Worm (Caenorhabditis elegans): ENCODE results near the gene B0564.2.

B0564.2 gene

DNA sequence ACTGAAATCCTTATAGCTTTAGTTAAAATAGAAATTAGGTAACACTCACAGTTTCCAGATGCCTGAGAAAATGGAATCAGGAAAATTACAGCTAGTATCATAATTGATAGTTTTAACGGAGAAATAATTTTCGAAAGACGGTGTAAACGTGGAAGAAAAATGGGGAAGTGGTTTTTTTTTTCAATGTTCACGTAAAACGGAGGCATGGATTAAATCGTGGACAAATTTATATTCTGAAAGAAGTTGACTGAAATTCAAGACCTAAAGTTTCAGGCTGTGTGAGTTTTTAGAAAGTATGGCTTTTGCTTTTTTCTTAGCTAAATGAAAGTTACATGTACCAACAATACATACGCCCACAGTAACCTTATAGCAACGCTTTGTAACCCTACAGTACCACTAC is 34.8 kb downstream of the B0564.2 start, which contains the start of gene spe-43:
Gene spe-43, minus strand, starts transcription at position 101 of the 400 bp plus-strand sequence.
- no peak for TF ChIP-seq rnt-1 (tag; optimal IDR thresholded peaks at IDR 0.05)
- TF ChIP-seq pros-1 (tag; optimal IDR thresholded peaks at IDR 0.05): no peak
- TF ChIP-seq syd-9 (tag; optimal IDR thresholded peaks at IDR 0.05): no peak
- no peak for TF ChIP-seq ama-1 (optimal IDR thresholded peaks at IDR 0.05)
- TF ChIP-seq ttx-3 (tag; optimal IDR thresholded peaks at IDR 0.05): no peak
- no peak for TF ChIP-seq ceh-18 (tag; optimal IDR thresholded peaks at IDR 0.05)
- TF ChIP-seq fkh-6 (tag; optimal IDR thresholded peaks at IDR 0.05): no peak
- no peak for TF ChIP-seq gmeb-2 (tag; optimal IDR thresholded peaks at IDR 0.05)
- no peak for TF ChIP-seq tbx-7 (tag; optimal IDR thresholded peaks at IDR 0.05)
- TF ChIP-seq tbx-2 (tag; optimal IDR thresholded peaks at IDR 0.05): no peak
- TF ChIP-seq pha-2 (tag; optimal IDR thresholded peaks at IDR 0.05): no peak
- TF ChIP-seq K09A11.1 (tag; optimal IDR thresholded peaks at IDR 0.05; ENCODE audit: insufficient read depth): no peak

DNA sequence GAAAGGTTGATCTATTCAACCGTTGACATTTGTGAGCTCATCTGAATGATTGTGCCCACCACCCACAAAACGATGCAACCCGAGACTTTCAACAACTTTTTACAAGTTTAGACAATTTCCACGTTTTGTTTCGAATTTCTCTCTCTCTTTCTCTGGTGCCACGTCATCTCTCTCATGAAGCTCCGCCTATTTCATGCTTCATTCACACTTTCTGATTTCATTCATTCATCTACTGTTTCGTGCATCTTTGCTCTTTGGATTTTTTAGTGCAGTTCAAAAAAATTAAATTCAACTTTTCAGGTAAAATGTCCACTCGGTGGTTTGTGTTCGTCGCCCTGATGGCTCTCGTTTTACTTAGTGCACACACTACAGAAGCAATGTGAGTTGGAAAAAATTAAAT is 41.8 kb downstream of the B0564.2 start, which contains the start of gene nlp-79:
Gene nlp-79, plus strand, starts transcription at position 301 of the 400 bp plus-strand sequence.
- no peak for TF ChIP-seq mec-3 (tag; optimal IDR thresholded peaks at IDR 0.05; ENCODE audit: borderline replicate concordance)
- TF ChIP-seq ceh-48 (tag; optimal IDR thresholded peaks at IDR 0.05): no peak
- no peak for TF ChIP-seq odd-2 (tag; optimal IDR thresholded peaks at IDR 0.05)
- TF ChIP-seq ceh-19 (GFP tag; optimal IDR thresholded peaks at IDR 0.05): no peak
- no peak for TF ChIP-seq hlh-8 (tag; optimal IDR thresholded peaks at IDR 0.05)
- no peak for TF ChIP-seq sox-2 (GFP tag; IDR thresholded peaks at IDR 0.05)
- TF ChIP-seq dmd-4 (tag; optimal IDR thresholded peaks at IDR 0.05; ENCODE audit: borderline replicate concordance): no peak
- TF ChIP-seq pha-2 (tag; optimal IDR thresholded peaks at IDR 0.05): no peak
- no peak for TF ChIP-seq eyg-1 (tag; optimal IDR thresholded peaks at IDR 0.05)
- TF ChIP-seq fkh-10 (GFP tag; optimal IDR thresholded peaks at IDR 0.05): no peak
- no peak for TF ChIP-seq pag-3 (tag; optimal IDR thresholded peaks at IDR 0.05; ENCODE audit: borderline replicate concordance)
- no peak for TF ChIP-seq fkh-6 (tag; optimal IDR thresholded peaks at IDR 0.05)
- TF ChIP-seq ttx-3 (tag; optimal IDR thresholded peaks at IDR 0.05): no peak
- TF ChIP-seq madf-2 (tag; optimal IDR thresholded peaks at IDR 0.05): no peak

DNA sequence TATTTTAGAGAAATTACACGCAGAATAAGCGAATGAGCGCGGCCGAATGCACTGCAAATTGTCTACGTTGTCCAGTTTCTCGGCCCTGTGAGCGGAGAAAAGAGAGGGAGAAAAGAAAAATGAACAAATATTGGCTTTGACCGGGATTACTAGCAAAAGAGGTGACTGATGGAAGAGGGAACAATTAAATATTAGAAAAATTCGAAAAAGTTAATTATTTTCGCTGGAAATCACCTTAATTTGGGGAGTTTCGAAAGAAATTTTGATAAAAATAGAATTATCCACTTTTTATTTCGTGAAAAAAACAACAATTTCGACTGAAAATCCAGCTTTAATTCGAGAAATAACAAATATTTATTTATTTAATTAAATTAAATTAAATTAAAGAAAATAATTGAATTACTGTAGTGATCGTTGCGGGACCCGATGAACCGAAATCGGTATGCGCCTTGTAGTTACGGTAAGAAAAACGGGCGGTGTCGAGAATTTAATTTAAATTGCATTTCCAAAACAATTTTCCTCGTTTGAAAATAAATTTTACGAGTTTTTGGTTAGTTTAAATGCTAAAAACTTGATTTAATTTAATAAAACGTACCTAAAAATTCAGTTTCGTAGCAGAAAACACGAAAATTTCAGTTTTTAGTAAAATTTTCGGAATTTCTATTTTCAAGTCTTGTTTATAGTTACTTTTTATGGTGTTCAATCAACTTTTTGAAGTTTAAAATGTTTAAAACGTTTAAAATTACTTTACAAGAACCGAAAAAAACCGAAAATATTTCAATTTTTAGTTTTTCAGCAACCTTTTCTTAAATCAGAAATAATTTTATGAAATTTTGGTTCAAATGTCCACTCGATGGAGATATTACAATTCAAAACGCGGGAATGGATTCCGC is 47.2 kb downstream of the B0564.2 start, which contains the start of the genes crld-1 and msh-5:
Gene crld-1, minus strand, starts transcription at position 51 of the 893 bp plus-strand sequence.
Gene msh-5, plus strand, starts transcription at position 843 of the 893 bp plus-strand sequence.
- no peak for TF ChIP-seq nfya-1 (tag; optimal IDR thresholded peaks at IDR 0.05)
- no peak for TF ChIP-seq che-1 (tag; optimal IDR thresholded peaks at IDR 0.05)
- TF ChIP-seq ceh-48 (tag; optimal IDR thresholded peaks at IDR 0.05): no peak
- TF ChIP-seq unc-86 (tag; optimal IDR thresholded peaks at IDR 0.05): no peak
- TF ChIP-seq lim-6 (tag; optimal IDR thresholded peaks at IDR 0.05): no peak
- no peak for TF ChIP-seq pha-4 (tag; optimal IDR thresholded peaks at IDR 0.05)
- TF ChIP-seq sdc-2 (tag; optimal IDR thresholded peaks at IDR 0.05): no peak
- TF ChIP-seq tbx-2 (tag; optimal IDR thresholded peaks at IDR 0.05): no peak
- TF ChIP-seq ceh-2 (tag; optimal IDR thresholded peaks at IDR 0.05): no peak
- no peak for TF ChIP-seq ceh-14 (tag; optimal IDR thresholded peaks at IDR 0.05)
- no peak for TF ChIP-seq ceh-19 (GFP tag; optimal IDR thresholded peaks at IDR 0.05)
- TF ChIP-seq fkh-10 (GFP tag; optimal IDR thresholded peaks at IDR 0.05): no peak
